Worm (Caenorhabditis elegans) whole organism, L1 larva: ENCODE measurements around the gene F20C5.5.

ENCODE experiments used
- aha-1 ChIP-seq: fragments of 150-350 bp; optimal IDR thresholded peaks from 2 replicates; lab custom pipeline; 2014; ENCODE audit warnings: missing biosample characterization, missing genetic modification characterization
- alr-1 ChIP-seq: fragments of 200-800 bp; sonication (Bioruptor generic); optimal IDR thresholded peaks from 2 replicates; lab custom pipeline; 2018; ENCODE audit warnings: borderline replicate concordance, mild to moderate bottlenecking, missing genetic modification characterization, missing compliant biosample characterization
- blmp-1 ChIP-seq: fragments of 150-350 bp; optimal IDR thresholded peaks from 2 replicates; lab custom pipeline; 2014; ENCODE audit warnings: missing biosample characterization, missing genetic modification characterization
- ceh-82 ChIP-seq, 3 experiments: fragments of 150-350 bp in 1 of 3; sonication (generic microtip) in 2 of 3; optimal IDR thresholded peaks; 2 replicates each; lab custom pipeline; 2014 to 2017; ENCODE audit warnings: missing biosample characterization in 3 of 3, missing genetic modification characterization in 3 of 3
- ceh-90 ChIP-seq: sonication (generic microtip); optimal IDR thresholded peaks from 2 replicates; lab custom pipeline; 2016; ENCODE audit warnings: missing genetic modification characterization, missing compliant biosample characterization
- dpl-1 ChIP-seq, 3 experiments: fragments of 150-350 bp in 2 of 3; sonication (generic microtip) in 1 of 3; optimal IDR thresholded peaks; 2 replicates each; lab custom pipeline; 2014 to 2017; ENCODE audit warnings: missing biosample characterization in 3 of 3, missing genetic modification characterization in 3 of 3, missing genetic modification reagents in 3 of 3
- dsc-1 ChIP-seq: sonication (generic microtip); optimal IDR thresholded peaks from 2 replicates; lab custom pipeline; 2016; ENCODE audit warnings: mild to moderate bottlenecking, missing genetic modification characterization, missing compliant biosample characterization
- efl-1 ChIP-seq, 4 experiments: fragments of 150-350 bp; optimal IDR thresholded peaks in 3 of 4; peaks in 1 of 4; 1 replicate in 1 of 4; 2 replicates in 3 of 4; lab custom pipeline; 2014; ENCODE audit warnings: missing biosample characterization in 2 of 4, missing genetic modification characterization in 2 of 4, missing genetic modification reagents in 2 of 4
- efl-3 ChIP-seq: fragments of 200-800 bp; sonication (Bioruptor generic); optimal IDR thresholded peaks from 2 replicates; lab custom pipeline; 2018; ENCODE audit warnings: mild to moderate bottlenecking, missing genetic modification characterization, missing compliant biosample characterization
- egl-13 ChIP-seq: sonication (generic microtip); optimal IDR thresholded peaks from 2 replicates; lab custom pipeline; 2016; ENCODE audit warnings: missing genotype, missing genetic modification reagents, missing genetic modification characterization, missing compliant biosample characterization
- egl-27 ChIP-seq, 2 experiments: fragments of 150-350 bp in 1 of 2; sonication (generic microtip); optimal IDR thresholded peaks; 3 replicates each; lab custom pipeline; 2017 to 2018; ENCODE audit warnings: missing biosample characterization in 2 of 2, missing genetic modification characterization in 2 of 2, missing genetic modification reagents in 2 of 2
- elt-2 ChIP-seq: sonication (generic microtip); optimal IDR thresholded peaks from 2 replicates; lab custom pipeline; 2016; ENCODE audit warnings: missing genetic modification characterization, mild to moderate bottlenecking, inconsistent platforms, missing compliant biosample characterization, missing genetic modification reagents
- elt-3 ChIP-seq, 6 experiments: fragments of 150-350 bp in 1 of 6; sonication (generic microtip); optimal IDR thresholded peaks; 2 replicates each; lab custom pipeline; 2017 to 2018; ENCODE audit warnings: missing biosample characterization in 6 of 6, missing genetic modification characterization in 6 of 6, inconsistent platforms in 1 of 6
- fkh-10 ChIP-seq: sonication (generic microtip); optimal IDR thresholded peaks from 2 replicates; lab custom pipeline; 2017; ENCODE audit warnings: missing biosample characterization, missing genetic modification reagents, missing genetic modification characterization
- fkh-8 ChIP-seq: sonication (generic microtip); optimal IDR thresholded peaks from 2 replicates; lab custom pipeline; 2016; ENCODE audit warnings: mild to moderate bottlenecking, missing genetic modification characterization, missing compliant biosample characterization
- fos-1 ChIP-seq: fragments of 150-350 bp; optimal IDR thresholded peaks from 2 replicates; lab custom pipeline; 2014; ENCODE audit warnings: missing biosample characterization, missing genetic modification characterization
- hlh-17 ChIP-seq: fragments of 200-800 bp; sonication (Bioruptor generic); optimal IDR thresholded peaks from 2 replicates; lab custom pipeline; 2018; ENCODE audit warnings: missing genetic modification characterization, mild to moderate bottlenecking, missing compliant biosample characterization, moderate library complexity, borderline replicate concordance
- isw-1 ChIP-seq: fragments of 200-800 bp; sonication (Bioruptor generic); IDR thresholded peaks from 2 replicates; pipeline ENCODE4 v1.3.6; 2022; ENCODE audit warnings: missing genetic modification characterization, missing compliant biosample characterization
- jun-1 ChIP-seq: fragments of 150-350 bp; optimal IDR thresholded peaks from 2 replicates; lab custom pipeline; 2014; ENCODE audit warnings: missing biosample characterization, missing genetic modification reagents, missing genetic modification characterization
- lin-14 ChIP-seq: fragments of 200-800 bp; sonication (Bioruptor generic); optimal IDR thresholded peaks from 2 replicates; lab custom pipeline; 2018; ENCODE audit warnings: mild to moderate bottlenecking, missing genetic modification characterization, moderate library complexity, missing compliant biosample characterization
- lin-35 ChIP-seq, 2 experiments: fragments of 150-350 bp; optimal IDR thresholded peaks; 2 replicates each; lab custom pipeline; 2014; ENCODE audit warnings: missing biosample characterization in 2 of 2, missing genetic modification characterization in 2 of 2, missing genetic modification reagents in 2 of 2
- lsy-2 ChIP-seq, 2 experiments: fragments of 150-350 bp; optimal IDR thresholded peaks; 2 replicates each; lab custom pipeline; 2014; ENCODE audit warnings: missing biosample characterization in 2 of 2, missing genetic modification characterization in 2 of 2
- mdl-1 ChIP-seq, 2 experiments: fragments of 150-350 bp; optimal IDR thresholded peaks; 2 replicates each; lab custom pipeline; 2014 to 2017; ENCODE audit warnings: missing biosample characterization in 2 of 2, missing genetic modification characterization in 2 of 2, inconsistent platforms in 1 of 2
- mef-2 ChIP-seq: fragments of 150-350 bp; optimal IDR thresholded peaks from 2 replicates; lab custom pipeline; 2014; ENCODE audit warnings: missing biosample characterization, missing genetic modification characterization
- mep-1 ChIP-seq: fragments of 150-350 bp; optimal IDR thresholded peaks from 2 replicates; lab custom pipeline; 2014; ENCODE audit warnings: missing biosample characterization, missing genetic modification characterization
- nhr-19 ChIP-seq: fragments of 200-800 bp; sonication (Bioruptor generic); conservative IDR thresholded peaks from 2 replicates; pipeline ENCODE4 v1.3.6; 2022; ENCODE audit warnings: missing genetic modification characterization, missing compliant biosample characterization
- nhr-20 ChIP-seq: sonication (generic microtip); optimal IDR thresholded peaks from 2 replicates; lab custom pipeline; 2016; ENCODE audit warnings: mild to moderate bottlenecking, missing genetic modification characterization, missing compliant biosample characterization
- nhr-47 ChIP-seq: sonication (generic microtip); optimal IDR thresholded peaks from 2 replicates; lab custom pipeline; 2016; ENCODE audit warnings: mild to moderate bottlenecking, missing genetic modification characterization, moderate library complexity, missing compliant biosample characterization
- nhr-71 ChIP-seq: sonication (generic microtip); optimal IDR thresholded peaks from 2 replicates; lab custom pipeline; 2016; ENCODE audit warnings: mild to moderate bottlenecking, missing genetic modification characterization, moderate library complexity, missing compliant biosample characterization
- nhr-84 ChIP-seq: sonication (generic microtip); optimal IDR thresholded peaks from 2 replicates; lab custom pipeline; 2017; ENCODE audit warnings: missing biosample characterization, missing genetic modification characterization
- nhr-85 ChIP-seq: sonication (generic microtip); peaks from one replicate; lab custom pipeline; 2016; ENCODE audit warnings: missing genetic modification characterization, inconsistent platforms, missing compliant biosample characterization
- nhr-90 ChIP-seq: sonication (generic microtip); optimal IDR thresholded peaks from 2 replicates; lab custom pipeline; 2016; ENCODE audit warnings: mild to moderate bottlenecking, missing genetic modification characterization, missing compliant biosample characterization; ENCODE audit not compliant: poor library complexity
- pqm-1 ChIP-seq: sonication (generic microtip); optimal IDR thresholded peaks from 3 replicates; lab custom pipeline; 2017; ENCODE audit warnings: missing biosample characterization, missing genetic modification characterization
- rnt-1 ChIP-seq: sonication (generic microtip); optimal IDR thresholded peaks from 2 replicates; lab custom pipeline; 2016; ENCODE audit warnings: mild to moderate bottlenecking, missing genetic modification characterization, moderate library complexity, missing compliant biosample characterization
- skn-1 ChIP-seq: fragments of 150-350 bp; optimal IDR thresholded peaks from 2 replicates; lab custom pipeline; 2014; ENCODE audit warnings: missing biosample characterization, missing genetic modification characterization
- snpc-4 ChIP-seq: fragments of 150-350 bp; optimal IDR thresholded peaks from 2 replicates; lab custom pipeline; 2014; ENCODE audit warnings: missing biosample characterization, missing genetic modification characterization
- snu-23 ChIP-seq: sonication (generic microtip); optimal IDR thresholded peaks from 2 replicates; lab custom pipeline; 2016; ENCODE audit warnings: missing genetic modification characterization, missing compliant biosample characterization
- sox-4 ChIP-seq: sonication (generic microtip); optimal IDR thresholded peaks from 2 replicates; lab custom pipeline; 2016; ENCODE audit warnings: missing genetic modification characterization, missing compliant biosample characterization
- sptf-1 ChIP-seq: fragments of 150-350 bp; optimal IDR thresholded peaks from 2 replicates; lab custom pipeline; 2014; ENCODE audit warnings: missing biosample characterization, missing genetic modification characterization
- swsn-7 ChIP-seq: sonication (generic microtip); optimal IDR thresholded peaks from 2 replicates; lab custom pipeline; 2016; ENCODE audit warnings: missing genetic modification characterization, missing compliant biosample characterization
- tbx-2 ChIP-seq: sonication (generic microtip); optimal IDR thresholded peaks from 2 replicates; lab custom pipeline; 2016; ENCODE audit warnings: missing genetic modification characterization, missing compliant biosample characterization
- unc-86 ChIP-seq: sonication (generic microtip); optimal IDR thresholded peaks from 2 replicates; lab custom pipeline; 2016; ENCODE audit warnings: missing genetic modification characterization, missing compliant biosample characterization
- vab-15 ChIP-seq: sonication (generic microtip); optimal IDR thresholded peaks from 2 replicates; lab custom pipeline; 2017; ENCODE audit warnings: missing genotype, mild to moderate bottlenecking, missing genetic modification characterization, missing compliant biosample characterization
- xbp-1 ChIP-seq: sonication (generic microtip); optimal IDR thresholded peaks from 2 replicates; lab custom pipeline; 2016; ENCODE audit warnings: missing genetic modification characterization, missing compliant biosample characterization
- ztf-11 ChIP-seq, 2 experiments: sonication (generic microtip); optimal IDR thresholded peaks; 2 replicates each; lab custom pipeline; 2016 to 2017; ENCODE audit warnings: missing genetic modification characterization in 2 of 2, missing biosample characterization in 1 of 2, missing compliant biosample characterization in 1 of 2
- ztf-4 ChIP-seq: fragments of 150-350 bp; optimal IDR thresholded peaks from 2 replicates; lab custom pipeline; 2014; ENCODE audit warnings: missing biosample characterization, missing genetic modification characterization

The F20C5.5 gene

ce11 chrIV:8794895-8795665 lies 25.6 kb upstream of the F20C5.5 start:
- peak in 1 of 2 experiments; percentile 26 for TF ChIP-seq egl-27 (tag; optimal IDR thresholded peaks at IDR 0.05; lab: Kevin White, UChicago)
- peak; percentile 65 for TF ChIP-seq nhr-20 (tag; lab: Kevin White, UChicago)
- peak; percentile 55 for TF ChIP-seq fkh-8 (tag; lab: Kevin White, UChicago)
- TF ChIP-seq nhr-84 (tag; lab: Kevin White, UChicago) = no peak
- TF ChIP-seq ceh-90 (tag; lab: Kevin White, UChicago) = no peak
- no peak for TF ChIP-seq aha-1 (tag; lab: Kevin White, UChicago)
- no peak for TF ChIP-seq efl-3
- TF ChIP-seq snpc-4 (tag; lab: Kevin White, UChicago) = peak; percentile 21
- no peak for TF ChIP-seq sox-4
- peak; percentile 76 for TF ChIP-seq nhr-71
- peak; percentile 72 for TF ChIP-seq fkh-10 (GFP tag; lab: Kevin White, UChicago)
- peak; percentile 20 to 53 for TF ChIP-seq lsy-2 (tag; optimal IDR thresholded peaks at IDR 0.05; lab: Kevin White, UChicago)
- peak; percentile 17 for TF ChIP-seq ztf-4 (tag; lab: Kevin White, UChicago)
- peak; percentile 28 for TF ChIP-seq nhr-19
- TF ChIP-seq nhr-47 (tag; lab: Kevin White, UChicago) = peak; percentile 59
- no peak for TF ChIP-seq sptf-1 (tag; lab: Kevin White, UChicago)
- TF ChIP-seq elt-3 (tag; optimal IDR thresholded peaks at IDR 0.05; lab: Kevin White, UChicago) = peak in 2 of 6 experiments; percentile 10 to 53
- peak; percentile 46 to 50 for TF ChIP-seq lin-35 (GFP tag; optimal IDR thresholded peaks at IDR 0.05; lab: Kevin White, UChicago)
- peak; percentile 24 for TF ChIP-seq swsn-7
- peak; percentile 16 for TF ChIP-seq skn-1 (tag; lab: Kevin White, UChicago)
- TF ChIP-seq tbx-2 (tag; lab: Kevin White, UChicago) = peak; percentile 59
- TF ChIP-seq rnt-1 = peak; percentile 8
- peak; percentile 16 for TF ChIP-seq elt-2 (tag; lab: Kevin White, UChicago)
- TF ChIP-seq vab-15 (tag; lab: Kevin White, UChicago) = no peak
- peak in 1 of 3 experiments; percentile 11 for TF ChIP-seq dpl-1 (GFP tag; optimal IDR thresholded peaks at IDR 0.05; lab: Kevin White, UChicago)
- TF ChIP-seq lin-14 = peak; percentile 99
- peak in 2 of 3 experiments; percentile 11 to 50 for TF ChIP-seq ceh-82 (tag; optimal IDR thresholded peaks at IDR 0.05; lab: Kevin White, UChicago)
- no peak for TF ChIP-seq unc-86
- TF ChIP-seq isw-1 (GFP tag; lab: Robert Waterston, UW) = peak; percentile 11; the same call in 1 of the 2 replicates
- TF ChIP-seq jun-1 (tag; lab: Kevin White, UChicago) = peak; percentile 50
- TF ChIP-seq mef-2 (tag; lab: Kevin White, UChicago) = no peak
- TF ChIP-seq mdl-1 (tag; optimal IDR thresholded peaks at IDR 0.05; lab: Kevin White, UChicago) = peak in 1 of 2 experiments; percentile 57
- TF ChIP-seq pqm-1 = no peak
- peak; percentile 38 for TF ChIP-seq mep-1 (tag; lab: Kevin White, UChicago)
- TF ChIP-seq egl-13 = no peak
- peak; percentile 60 for TF ChIP-seq blmp-1 (tag; lab: Kevin White, UChicago)
- no peak for TF ChIP-seq dsc-1 (tag; lab: Kevin White, UChicago)
- peak in 1 of 2 experiments; percentile 24 for TF ChIP-seq ztf-11 (tag; optimal IDR thresholded peaks at IDR 0.05; lab: Kevin White, UChicago)
- TF ChIP-seq nhr-90 = peak; percentile 46
- TF ChIP-seq nhr-85 (tag; lab: Kevin White, UChicago) = peak; percentile 92
- no peak for TF ChIP-seq alr-1 (tag; lab: Kevin White, UChicago)
- peak; percentile 13 for TF ChIP-seq xbp-1 (tag; lab: Kevin White, UChicago)
- peak; percentile 59 for TF ChIP-seq snu-23 (GFP tag; lab: Kevin White, UChicago)
- TF ChIP-seq efl-1 (optimal IDR thresholded peaks at IDR 0.05; lab: Kevin White, UChicago) = peak in 1 of 2 experiments; percentile 43
- peak in 1 of 2 experiments; percentile 85 for TF ChIP-seq efl-1 (GFP tag; optimal IDR thresholded peaks at IDR 0.05 in 1 of 2; lab: Kevin White, UChicago)
- no peak for TF ChIP-seq fos-1
- TF ChIP-seq hlh-17 (GFP tag; lab: Kevin White, UChicago) = no peak
- TF ChIP-seq, all 84 proteins: peak for 31
